Worm (Caenorhabditis elegans): ENCODE measurements around the gene pafo-1.
"Not testable (repeated sequence)": the region's sequence is repeated elsewhere in the genome, so short reads cannot be mapped to it uniquely, and the experiment has no call there.

ce11 chrV:11483580-11484092, 37.9 kb upstream of the pafo-1 start, which contains the start of gene col-157:
- not testable (repeated sequence) for TF ChIP-seq pag-3 (tag; optimal IDR thresholded peaks at IDR 0.05; ENCODE audit: borderline replicate concordance); madf-2 (tag; optimal IDR thresholded peaks at IDR 0.05); pqm-1 (tag; optimal IDR thresholded peaks at IDR 0.05); elt-2 (tag; optimal IDR thresholded peaks at IDR 0.05); lin-11 (tag; optimal IDR thresholded peaks at IDR 0.05); unc-42 (tag; optimal IDR thresholded peaks at IDR 0.05); hlh-30 (tag; optimal IDR thresholded peaks at IDR 0.05; ENCODE audit: insufficient read depth); hlh-13 (GFP tag; optimal IDR thresholded peaks at IDR 0.05); rnt-1 (tag; optimal IDR thresholded peaks at IDR 0.05); ztf-16 (tag; optimal IDR thresholded peaks at IDR 0.05); pha-2 (tag; optimal IDR thresholded peaks at IDR 0.05); K02D7.2 (tag; optimal IDR thresholded peaks at IDR 0.05); unc-86 (tag; optimal IDR thresholded peaks at IDR 0.05)

All from whole organism, late embryonic.